Worm (Caenorhabditis elegans) whole organism, L1 larva: Measurements from ENCODE around the gene C07E3.8.

ENCODE experiments used
- C34B4.2 ChIP-seq: sonication (generic microtip); optimal IDR thresholded peaks from 2 replicates; lab custom pipeline; 2017; ENCODE audit warnings: mild to moderate bottlenecking, missing genetic modification characterization, missing compliant biosample characterization
- F16B12.6 ChIP-seq: fragments of 150-350 bp; optimal IDR thresholded peaks from 2 replicates; lab custom pipeline; 2014; ENCODE audit warnings: missing biosample characterization, missing genetic modification characterization
- ceh-63 ChIP-seq: fragments of 200-800 bp; sonication (Bioruptor generic); optimal IDR thresholded peaks from 2 replicates; lab custom pipeline; 2018; ENCODE audit warnings: mild to moderate bottlenecking, missing genetic modification characterization, missing compliant biosample characterization
- ceh-90 ChIP-seq: sonication (generic microtip); optimal IDR thresholded peaks from 2 replicates; lab custom pipeline; 2016; ENCODE audit warnings: missing genetic modification characterization, missing compliant biosample characterization
- ces-1 ChIP-seq: fragments of 150-350 bp; optimal IDR thresholded peaks from 2 replicates; lab custom pipeline; 2014; ENCODE audit warnings: missing biosample characterization, missing genetic modification reagents, missing genetic modification characterization
- dpl-1 ChIP-seq, 3 experiments: fragments of 150-350 bp in 2 of 3; sonication (generic microtip) in 1 of 3; optimal IDR thresholded peaks; 2 replicates each; lab custom pipeline; 2014 to 2017; ENCODE audit warnings: missing biosample characterization in 3 of 3, missing genetic modification characterization in 3 of 3, missing genetic modification reagents in 3 of 3
- dsc-1 ChIP-seq: sonication (generic microtip); optimal IDR thresholded peaks from 2 replicates; lab custom pipeline; 2016; ENCODE audit warnings: mild to moderate bottlenecking, missing genetic modification characterization, missing compliant biosample characterization
- efl-1 ChIP-seq, 4 experiments: fragments of 150-350 bp; optimal IDR thresholded peaks in 3 of 4; peaks in 1 of 4; 1 replicate in 1 of 4; 2 replicates in 3 of 4; lab custom pipeline; 2014; ENCODE audit warnings: missing biosample characterization in 2 of 4, missing genetic modification characterization in 2 of 4, missing genetic modification reagents in 2 of 4
- elt-2 ChIP-seq: sonication (generic microtip); optimal IDR thresholded peaks from 2 replicates; lab custom pipeline; 2016; ENCODE audit warnings: missing genetic modification characterization, mild to moderate bottlenecking, inconsistent platforms, missing compliant biosample characterization, missing genetic modification reagents
- fkh-10 ChIP-seq: sonication (generic microtip); optimal IDR thresholded peaks from 2 replicates; lab custom pipeline; 2017; ENCODE audit warnings: missing biosample characterization, missing genetic modification reagents, missing genetic modification characterization
- fkh-8 ChIP-seq: sonication (generic microtip); optimal IDR thresholded peaks from 2 replicates; lab custom pipeline; 2016; ENCODE audit warnings: mild to moderate bottlenecking, missing genetic modification characterization, missing compliant biosample characterization
- hlh-17 ChIP-seq: fragments of 200-800 bp; sonication (Bioruptor generic); optimal IDR thresholded peaks from 2 replicates; lab custom pipeline; 2018; ENCODE audit warnings: missing genetic modification characterization, mild to moderate bottlenecking, missing compliant biosample characterization, moderate library complexity, borderline replicate concordance
- lin-13 ChIP-seq: fragments of 150-350 bp; optimal IDR thresholded peaks from 2 replicates; lab custom pipeline; 2014; ENCODE audit warnings: missing biosample characterization, missing genetic modification reagents, missing genetic modification characterization
- lin-39 ChIP-seq: fragments of 150-350 bp; optimal IDR thresholded peaks from 2 replicates; lab custom pipeline; 2014; ENCODE audit warnings: missing biosample characterization, missing genetic modification reagents, missing genetic modification characterization
- lir-3 ChIP-seq: sonication (generic microtip); optimal IDR thresholded peaks from 2 replicates; lab custom pipeline; 2016; ENCODE audit warnings: mild to moderate bottlenecking, missing genetic modification characterization, moderate library complexity, missing compliant biosample characterization; ENCODE audit not compliant: poor library complexity
- lsy-2 ChIP-seq, 2 experiments: fragments of 150-350 bp; optimal IDR thresholded peaks; 2 replicates each; lab custom pipeline; 2014; ENCODE audit warnings: missing biosample characterization in 2 of 2, missing genetic modification characterization in 2 of 2
- nhr-11 ChIP-seq: fragments of 150-350 bp; optimal IDR thresholded peaks from 2 replicates; lab custom pipeline; 2014; ENCODE audit warnings: missing biosample characterization, missing genetic modification characterization
- nhr-20 ChIP-seq: sonication (generic microtip); optimal IDR thresholded peaks from 2 replicates; lab custom pipeline; 2016; ENCODE audit warnings: mild to moderate bottlenecking, missing genetic modification characterization, missing compliant biosample characterization
- nhr-28 ChIP-seq: fragments of 150-350 bp; optimal IDR thresholded peaks from 2 replicates; lab custom pipeline; 2014; ENCODE audit warnings: missing biosample characterization, missing genetic modification characterization
- nhr-76 ChIP-seq: sonication (generic microtip); optimal IDR thresholded peaks from 2 replicates; lab custom pipeline; 2017; ENCODE audit warnings: missing biosample characterization, missing genetic modification characterization
- nhr-77 ChIP-seq: fragments of 150-350 bp; optimal IDR thresholded peaks from 2 replicates; lab custom pipeline; 2014; ENCODE audit warnings: missing biosample characterization, missing genetic modification characterization
- nhr-90 ChIP-seq: sonication (generic microtip); optimal IDR thresholded peaks from 2 replicates; lab custom pipeline; 2016; ENCODE audit warnings: mild to moderate bottlenecking, missing genetic modification characterization, missing compliant biosample characterization; ENCODE audit not compliant: poor library complexity
- pqm-1 ChIP-seq: sonication (generic microtip); optimal IDR thresholded peaks from 3 replicates; lab custom pipeline; 2017; ENCODE audit warnings: missing biosample characterization, missing genetic modification characterization
- rnt-1 ChIP-seq: sonication (generic microtip); optimal IDR thresholded peaks from 2 replicates; lab custom pipeline; 2016; ENCODE audit warnings: mild to moderate bottlenecking, missing genetic modification characterization, moderate library complexity, missing compliant biosample characterization
- skn-1 ChIP-seq: fragments of 150-350 bp; optimal IDR thresholded peaks from 2 replicates; lab custom pipeline; 2014; ENCODE audit warnings: missing biosample characterization, missing genetic modification characterization
- sup-37 ChIP-seq: fragments of 200-800 bp; sonication (Bioruptor generic); optimal IDR thresholded peaks from 2 replicates; lab custom pipeline; 2018; ENCODE audit warnings: mild to moderate bottlenecking, missing genetic modification characterization, missing compliant biosample characterization
- unc-130 ChIP-seq: fragments of 150-350 bp; optimal IDR thresholded peaks from 2 replicates; lab custom pipeline; 2017; ENCODE audit warnings: missing biosample characterization, missing genetic modification characterization, inconsistent platforms
- vab-15 ChIP-seq: sonication (generic microtip); optimal IDR thresholded peaks from 2 replicates; lab custom pipeline; 2017; ENCODE audit warnings: missing genotype, mild to moderate bottlenecking, missing genetic modification characterization, missing compliant biosample characterization
- zip-4 ChIP-seq: fragments of 200-800 bp; sonication (Bioruptor generic); optimal IDR thresholded peaks from 2 replicates; lab custom pipeline; 2018; ENCODE audit warnings: mild to moderate bottlenecking, missing genetic modification characterization, moderate library complexity, missing compliant biosample characterization
- ztf-11 ChIP-seq, 2 experiments: sonication (generic microtip); optimal IDR thresholded peaks; 2 replicates each; lab custom pipeline; 2016 to 2017; ENCODE audit warnings: missing genetic modification characterization in 2 of 2, missing biosample characterization in 1 of 2, missing compliant biosample characterization in 1 of 2

The C07E3.8 gene

ce11 chrII:10317007-10317406 is 35.1 kb upstream of the C07E3.8 start, which contains the start of gene M02G9.4:
M02G9.4 (plus strand) TSS chrII:10317307.
- no peak for TF ChIP-seq lin-39

DNA sequence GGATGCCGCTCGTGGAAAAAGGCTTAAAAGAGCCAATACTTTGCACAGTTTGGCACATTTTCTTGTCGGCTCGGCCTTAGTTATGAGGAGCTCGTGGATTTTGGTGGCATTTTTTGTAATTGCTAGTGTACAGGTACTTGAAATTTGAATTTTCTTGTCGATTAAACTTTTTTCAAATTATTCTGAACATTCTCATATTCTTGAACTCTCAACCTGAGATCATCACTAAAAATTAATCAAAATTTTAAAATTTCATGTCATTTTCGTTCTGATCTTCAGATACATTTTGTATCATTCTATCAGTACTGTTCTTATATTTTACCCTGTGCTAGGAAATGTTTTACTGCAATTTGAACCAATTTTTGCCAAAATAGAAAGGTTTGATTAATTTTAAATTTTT is 30.7 kb upstream of the C07E3.8 start, which contains the start of gene idpp-4:
TSS of gene idpp-4 (plus strand) at position 51 of the 400 bp plus-strand sequence.
- no peak for TF ChIP-seq efl-1 (optimal IDR thresholded peaks at IDR 0.05; lab: Kevin White, UChicago)
- TF ChIP-seq efl-1 (GFP tag; optimal IDR thresholded peaks at IDR 0.05 in 1 of 2; lab: Kevin White, UChicago): peak in 1 of 2 experiments; percentile 23
- TF ChIP-seq elt-2 (tag; lab: Kevin White, UChicago): no peak
- TF ChIP-seq, all 84 proteins: peak for 1

DNA sequence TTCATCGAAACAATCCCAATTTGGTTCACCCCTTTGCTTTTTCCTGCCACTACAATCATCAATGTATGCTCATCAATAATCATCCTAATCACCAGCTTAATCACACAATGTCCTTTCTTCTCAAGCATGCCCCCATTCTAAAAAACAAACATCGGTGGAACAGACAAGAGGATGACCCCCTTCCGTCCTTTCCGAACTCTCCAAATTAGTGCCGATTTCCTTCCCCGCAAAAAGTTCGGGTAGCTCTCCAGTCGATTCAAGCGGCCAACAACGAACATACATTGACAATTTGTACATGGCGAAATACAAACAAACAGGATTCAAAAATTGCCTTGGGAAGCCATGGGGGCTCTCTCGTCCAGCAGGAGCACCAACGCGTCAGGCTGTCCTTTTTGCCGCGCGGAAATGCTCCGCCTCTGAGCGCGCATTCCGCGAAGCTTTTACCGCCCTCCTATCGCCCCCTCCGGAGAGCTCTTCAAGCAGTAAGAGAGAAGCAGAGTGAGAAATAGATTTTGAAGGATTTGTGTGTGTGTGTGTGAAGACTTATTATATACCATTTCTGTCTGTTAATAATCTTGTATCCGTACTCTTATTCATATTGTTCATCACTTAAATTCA is 26.3 kb upstream of the C07E3.8 start, which contains the start of gene appg-1:
TSS of gene appg-1 (plus strand) at position 427 of the 618 bp plus-strand sequence.
- TF ChIP-seq ceh-63 (GFP tag; lab: Kevin White, UChicago): no peak
- TF ChIP-seq ceh-90 (tag; lab: Kevin White, UChicago): no peak

- TF ChIP-seq fkh-8 (tag; lab: Kevin White, UChicago) (no peak), pqm-1 (tag; lab: Kevin White, UChicago) (no peak), lir-3 (no peak), dpl-1 (GFP tag; optimal IDR thresholded peaks at IDR 0.05; lab: Kevin White, UChicago) (no peak), nhr-77 (tag; lab: Kevin White, UChicago) (no peak), sup-37 (GFP tag; lab: Kevin White, UChicago) (no peak), ztf-11 (tag; optimal IDR thresholded peaks at IDR 0.05; lab: Kevin White, UChicago) (no peak), fkh-10 (GFP tag; lab: Kevin White, UChicago) (no peak), lin-13 (GFP tag; lab: Kevin White, UChicago) (no peak), nhr-90 (tag; lab: Kevin White, UChicago) (no peak), rnt-1 (no peak), ceh-63 (GFP tag; lab: Kevin White, UChicago) (no peak), lsy-2 (tag; optimal IDR thresholded peaks at IDR 0.05; lab: Kevin White, UChicago) (no peak)
Measured at ce11 chrII:10329754-10330153, 22.3 kb upstream of the C07E3.8 start.

- TF ChIP-seq nhr-11 (tag; lab: Kevin White, UChicago) (no peak), fkh-10 (GFP tag; lab: Kevin White, UChicago) (no peak), nhr-28 (no peak), nhr-20 (tag; lab: Kevin White, UChicago) (no peak), hlh-17 (GFP tag; lab: Kevin White, UChicago) (no peak), skn-1 (tag; lab: Kevin White, UChicago) (no peak), dsc-1 (tag; lab: Kevin White, UChicago) (no peak), zip-4 (GFP tag; lab: Kevin White, UChicago) (no peak), rnt-1 (no peak), vab-15 (no peak), C34B4.2 (tag; lab: Kevin White, UChicago) (no peak), efl-1 (optimal IDR thresholded peaks at IDR 0.05; lab: Kevin White, UChicago) (no peak), efl-1 (GFP tag; optimal IDR thresholded peaks at IDR 0.05 in 1 of 2; lab: Kevin White, UChicago) (no peak), F16B12.6 (tag; lab: Kevin White, UChicago) (no peak), nhr-76 (tag; lab: Kevin White, UChicago) (no peak), ces-1 (GFP tag; lab: Kevin White, UChicago) (no peak), unc-130 (tag; lab: Kevin White, UChicago) (no peak), lsy-2 (tag; optimal IDR thresholded peaks at IDR 0.05; lab: Kevin White, UChicago) (no peak), dpl-1 (GFP tag; optimal IDR thresholded peaks at IDR 0.05; lab: Kevin White, UChicago) (no peak)
Measured at ce11 chrII:10345012-10345411, 7.1 kb upstream of the C07E3.8 start, which contains the start of gene pro-2. pro-2 (minus strand) TSS chrII:10345112.
